Fruit fly (Drosophila melanogaster) whole organism, larva: ENCODE measurements around the gene Shawl.

ENCODE experiments used
- noc ChIP-seq: fragments of 200-800 bp; sonication (Bioruptor generic); optimal IDR thresholded peaks from 3 replicates; lab custom pipeline; 2019; ENCODE audit warnings: missing biosample characterization, mild to moderate bottlenecking, missing genetic modification characterization, moderate library complexity

The Shawl gene

DNA sequence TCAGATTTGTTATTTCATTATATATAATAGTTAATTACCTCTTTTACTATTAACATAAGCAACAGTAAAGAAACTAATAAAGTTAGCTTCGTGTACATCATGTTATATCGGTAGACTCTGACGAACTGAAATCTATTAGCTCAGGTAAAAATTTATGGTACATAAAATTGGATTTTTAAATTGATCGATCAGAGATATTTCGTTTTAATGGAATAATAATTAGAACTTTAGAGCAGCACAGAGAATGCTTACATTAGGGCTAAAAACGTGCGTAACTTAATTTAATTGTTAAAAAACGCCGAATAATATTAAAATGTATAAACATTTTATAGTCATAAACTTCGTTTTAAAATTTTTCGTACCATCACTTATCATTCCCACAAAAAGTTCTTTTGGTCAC is 25.7 kb upstream of the Shawl start, which contains the start of gene CG33723:
TSS of gene CG33723 (minus strand) at position 101 of the 400 bp plus-strand sequence.
- no peak for TF ChIP-seq noc (tag; lab: Kevin White, UChicago)

DNA sequence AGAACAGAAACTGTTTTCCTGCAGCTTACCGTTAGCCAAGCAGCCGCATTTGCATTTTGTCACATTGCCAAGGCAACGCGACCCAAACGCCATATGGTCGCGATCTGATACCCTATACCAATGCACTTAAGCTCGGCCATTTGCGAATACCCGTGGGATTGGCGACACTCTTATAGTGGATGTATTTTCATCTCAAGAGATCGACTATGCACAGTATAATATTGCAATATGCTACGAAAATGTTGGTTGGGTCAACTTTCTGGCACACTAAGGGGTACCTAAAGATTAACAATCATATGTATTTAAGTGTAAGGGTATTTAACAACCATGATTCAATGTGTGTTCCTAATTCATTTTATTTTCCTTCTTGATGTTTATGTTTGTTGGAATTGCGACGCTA is 23.3 kb upstream of the Shawl start:
- no peak for TF ChIP-seq noc (tag; lab: Kevin White, UChicago)

DNA sequence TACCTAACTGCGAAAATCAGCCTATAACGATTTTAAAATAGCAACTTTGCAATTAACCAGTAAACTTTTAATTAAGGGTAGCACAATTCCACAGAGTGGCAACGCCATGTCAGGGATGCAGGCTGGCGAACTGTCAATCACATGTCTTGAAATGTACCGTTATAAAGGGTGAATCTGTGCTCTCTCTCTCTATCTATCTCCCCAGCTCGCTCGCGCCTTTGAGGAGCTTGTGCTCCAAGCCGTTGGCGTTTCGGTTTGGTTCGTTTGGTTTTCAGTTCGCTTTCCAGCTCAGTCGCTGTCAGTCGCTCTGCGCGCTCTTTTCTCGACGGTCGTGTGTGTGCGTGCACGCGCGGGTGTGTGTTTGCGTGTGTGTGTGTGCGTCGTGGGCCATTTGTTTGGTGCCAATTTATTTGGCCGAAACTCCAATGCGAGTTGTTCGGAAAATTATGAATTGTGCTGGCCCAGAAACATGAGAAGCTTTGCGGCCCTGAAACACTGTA is 22.3 kb upstream of the Shawl start, which contains the start of gene numb:
TSS of gene numb (plus strand) at position 254 of the 500 bp plus-strand sequence.
- no peak for TF ChIP-seq noc (tag; lab: Kevin White, UChicago)

DNA sequence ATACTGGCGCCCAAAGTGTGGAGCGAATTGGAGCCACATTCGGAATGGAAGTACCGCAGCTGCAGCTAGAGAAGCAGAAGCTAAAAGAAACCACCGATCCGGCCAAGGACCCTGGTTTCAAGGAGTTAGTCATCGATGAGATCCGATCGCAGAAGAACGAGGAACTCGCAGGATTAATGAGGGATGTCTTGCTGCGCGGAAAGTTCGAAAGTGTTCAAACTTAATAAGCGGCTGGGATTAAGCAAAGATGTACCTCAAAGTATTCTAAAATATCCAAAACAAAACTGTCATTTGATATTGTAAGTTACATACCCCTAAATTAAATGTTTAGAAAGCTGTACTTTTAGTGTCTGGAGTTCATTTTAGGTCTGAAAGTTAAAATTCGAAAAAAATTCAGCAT is 21.5 kb upstream of the Shawl start, which contains the start of gene RpS28-like:
TSS of gene RpS28-like (plus strand) at position 301 of the 400 bp plus-strand sequence.
- no peak for TF ChIP-seq noc (tag; lab: Kevin White, UChicago)

DNA sequence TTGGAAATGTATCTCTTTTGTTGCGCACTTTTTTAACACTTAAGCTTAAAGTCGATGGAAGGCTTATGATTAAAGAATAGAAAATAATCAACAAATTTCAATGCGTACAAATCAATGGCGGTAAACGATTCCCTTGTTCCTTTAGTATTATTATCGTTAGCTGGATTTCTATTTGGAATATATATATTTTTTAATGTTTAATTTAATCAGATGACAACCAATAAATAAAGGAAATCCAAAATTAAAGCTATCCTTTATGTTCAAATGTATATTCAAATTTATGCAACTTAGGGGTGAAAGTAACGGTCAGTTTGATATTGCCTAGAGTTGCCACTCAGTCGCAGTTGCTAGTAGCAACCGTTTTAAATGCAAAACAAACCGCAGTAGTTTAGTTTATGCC is 20.1 kb upstream of the Shawl start, which contains the start of gene CG3769:
TSS of gene CG3769 (plus strand) at position 301 of the 400 bp plus-strand sequence.
- no peak for TF ChIP-seq noc (tag; lab: Kevin White, UChicago)

DNA sequence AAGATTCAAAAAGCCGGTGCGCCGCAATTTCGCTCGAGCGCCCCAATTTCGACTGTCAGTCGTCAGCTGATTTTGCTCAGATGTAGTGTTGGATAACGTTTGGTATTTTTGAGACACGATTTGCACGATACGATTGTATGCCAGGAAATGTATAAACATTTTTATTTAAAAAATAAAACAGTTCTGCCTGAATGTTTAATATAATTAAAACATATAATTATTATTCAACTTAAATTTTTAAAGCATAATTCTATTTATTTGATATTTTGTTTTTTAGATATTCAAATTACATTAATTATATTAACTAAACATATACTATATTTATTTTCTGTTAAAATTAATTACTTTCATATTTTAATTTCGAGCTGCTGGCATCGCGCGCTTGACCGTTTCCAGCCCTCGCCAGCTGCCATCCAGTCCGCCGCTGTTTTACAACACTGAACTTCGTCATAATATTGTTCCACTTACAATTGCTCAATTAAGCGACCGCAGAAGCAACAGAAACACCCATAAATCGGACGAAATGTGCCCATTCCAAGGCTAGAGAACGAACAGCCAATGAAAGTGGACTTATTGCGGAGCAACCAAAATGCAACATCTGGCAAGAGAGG is 16.1 kb upstream of the Shawl start, which contains the start of the genes FucTB and scat:
TSS of gene FucTB (minus strand) at position 61 of the 611 bp plus-strand sequence.
TSS of gene scat (plus strand) at position 414 of the 611 bp plus-strand sequence.
- TF ChIP-seq noc (tag; lab: Kevin White, UChicago) = peak; percentile 80

DNA sequence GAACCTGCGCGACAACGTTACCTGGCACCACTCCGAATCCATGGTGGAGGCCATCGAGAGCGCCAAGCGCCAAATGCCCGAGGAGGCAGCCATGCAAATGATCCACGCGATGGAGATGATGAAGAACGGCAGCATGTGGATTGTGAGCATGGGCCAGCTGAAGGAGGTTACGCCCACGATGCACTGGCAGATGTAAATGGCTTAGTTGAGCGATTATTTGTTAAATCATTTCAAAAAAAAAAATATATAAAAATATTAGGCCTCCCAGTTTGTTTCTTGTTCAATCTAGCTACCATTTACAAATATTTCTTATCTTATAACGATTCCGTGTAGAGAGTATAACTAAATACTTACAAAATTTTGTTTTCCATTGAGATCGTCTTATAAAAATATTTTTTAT is 12.6 kb upstream of the Shawl start, which contains the start of gene CG42847:
TSS of gene CG42847 (plus strand) at position 301 of the 400 bp plus-strand sequence.
- TF ChIP-seq noc (tag; lab: Kevin White, UChicago) = no peak

DNA sequence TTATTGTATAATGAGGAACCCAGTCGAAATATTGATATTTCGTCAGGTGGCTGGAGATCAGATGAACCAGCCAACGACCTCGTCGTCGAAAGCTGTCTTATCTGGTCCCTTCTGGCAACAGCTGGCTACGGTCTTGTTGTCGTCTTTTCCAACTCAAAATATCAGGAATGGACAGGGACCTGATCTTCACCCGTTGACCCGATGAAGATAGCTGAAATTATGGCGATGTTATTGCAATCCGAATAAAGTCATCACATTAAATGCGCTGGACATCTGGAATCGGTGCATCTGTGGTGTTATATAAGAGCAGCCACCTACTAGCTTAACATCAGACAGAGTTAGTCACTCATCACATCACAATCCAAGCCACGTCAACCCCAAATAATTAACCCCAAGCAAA is 11.6 kb upstream of the Shawl start, which contains the start of gene Fbp2:
TSS of gene Fbp2 (plus strand) at position 251 of the 400 bp plus-strand sequence.
- no peak for TF ChIP-seq noc (tag; lab: Kevin White, UChicago)

DNA sequence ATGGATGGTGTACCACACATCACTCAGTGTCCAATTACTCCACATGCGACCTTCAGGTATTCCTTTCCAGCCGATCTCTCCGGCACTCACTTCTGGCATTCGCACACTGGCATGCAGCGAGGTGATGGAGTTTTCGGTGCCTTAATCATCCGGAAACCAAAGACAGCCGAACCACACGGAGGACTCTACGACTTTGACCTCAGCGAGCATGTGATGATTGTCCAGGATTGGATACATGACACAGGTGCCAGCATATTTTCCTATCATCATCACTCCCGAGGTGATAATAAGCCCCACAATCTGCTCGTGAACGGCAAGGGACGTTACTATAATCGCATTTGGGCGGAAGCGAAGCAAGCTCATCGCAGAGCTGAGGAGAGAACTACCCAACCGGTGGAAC is 9.2 kb upstream of the Shawl start:
- no peak for TF ChIP-seq noc (tag; lab: Kevin White, UChicago)

DNA sequence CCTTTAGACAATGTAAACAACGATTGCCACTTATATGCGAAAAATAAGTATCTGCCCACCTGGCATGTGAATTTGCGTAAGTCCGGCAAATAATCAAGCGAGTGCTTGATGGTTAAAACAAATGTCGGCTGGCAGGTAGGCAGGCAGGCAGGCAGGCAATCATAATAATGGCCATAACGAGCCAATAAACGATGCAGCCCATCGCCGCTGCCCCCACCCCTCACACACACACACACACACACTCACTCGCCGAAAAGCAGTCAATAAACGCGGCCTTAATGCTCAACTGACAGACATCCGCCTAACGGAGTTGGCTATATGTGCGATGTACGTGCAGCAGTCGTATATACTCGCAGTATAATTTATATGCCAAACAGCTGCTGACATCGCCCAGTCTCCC is 6.4 kb upstream of the Shawl start:
- TF ChIP-seq noc (tag; lab: Kevin White, UChicago) = no peak

DNA sequence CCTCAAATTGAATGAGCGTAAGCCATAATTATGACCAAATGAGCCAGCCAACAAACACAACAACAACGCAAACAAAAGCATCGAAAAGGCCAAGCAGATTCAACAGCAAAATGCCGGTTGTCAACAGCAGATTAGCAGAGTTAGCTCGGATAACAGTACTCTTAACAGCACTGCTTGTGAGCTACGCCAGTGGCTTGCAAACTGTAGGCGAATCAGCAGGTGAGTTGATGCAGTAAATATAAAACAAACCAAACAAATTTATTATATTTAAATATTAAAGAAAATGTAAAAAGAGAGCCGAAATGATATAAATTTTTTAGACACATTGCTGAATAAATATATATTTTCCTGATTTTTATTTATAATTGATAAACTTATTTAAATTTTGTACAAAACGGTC is 5.7 kb upstream of the Shawl start:
- no peak for TF ChIP-seq noc (tag; lab: Kevin White, UChicago)

DNA sequence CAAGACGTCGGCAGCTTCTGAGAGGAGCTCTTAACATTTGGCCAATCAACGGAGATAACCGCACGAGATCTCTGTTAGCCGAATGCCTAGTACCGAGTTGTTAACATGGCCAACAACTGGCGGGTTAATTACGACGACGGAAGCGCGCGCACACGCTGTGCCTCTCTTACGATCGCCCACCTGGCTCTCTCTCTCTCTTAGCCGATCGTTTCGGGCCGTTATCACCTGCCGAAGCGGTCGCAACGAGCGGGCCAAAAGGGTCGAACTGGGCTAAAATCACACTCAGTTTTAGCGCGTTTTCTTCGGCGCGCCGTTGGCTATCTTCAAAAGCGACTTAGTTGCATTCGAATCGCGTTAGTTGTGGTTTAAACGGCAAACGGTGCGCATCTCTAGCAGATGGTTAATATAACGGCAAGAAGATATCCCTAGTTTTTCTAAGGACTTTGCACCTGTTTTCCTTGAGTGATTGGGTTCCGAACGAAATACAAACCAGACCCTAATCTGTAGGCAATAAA is 1.3 kb upstream of the Shawl start, which contains the start of gene Mco1:
TSS of gene Mco1 (plus strand) at position 345 of the 515 bp plus-strand sequence.
- no peak for TF ChIP-seq noc (tag; lab: Kevin White, UChicago)

DNA sequence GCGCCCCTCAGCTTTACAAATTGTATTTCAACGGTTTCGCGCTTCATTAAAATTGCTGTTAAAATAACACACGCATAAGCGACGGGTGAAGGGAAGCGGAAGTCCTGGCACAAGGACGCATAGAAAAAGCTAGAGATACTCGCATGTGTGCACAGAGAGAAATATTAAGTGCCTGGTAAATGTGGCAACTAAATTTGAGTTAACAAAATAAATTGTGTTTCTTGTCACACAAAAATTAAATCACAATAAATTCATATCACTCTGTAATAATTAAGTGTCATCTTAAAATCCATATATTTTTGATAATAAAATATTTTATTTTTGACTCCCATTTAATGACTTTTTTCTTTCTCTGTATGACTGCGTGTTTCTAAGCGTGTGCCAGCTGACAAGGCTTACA is 14.8 kb downstream of the Shawl start:
- no peak for TF ChIP-seq noc (tag; lab: Kevin White, UChicago)

DNA sequence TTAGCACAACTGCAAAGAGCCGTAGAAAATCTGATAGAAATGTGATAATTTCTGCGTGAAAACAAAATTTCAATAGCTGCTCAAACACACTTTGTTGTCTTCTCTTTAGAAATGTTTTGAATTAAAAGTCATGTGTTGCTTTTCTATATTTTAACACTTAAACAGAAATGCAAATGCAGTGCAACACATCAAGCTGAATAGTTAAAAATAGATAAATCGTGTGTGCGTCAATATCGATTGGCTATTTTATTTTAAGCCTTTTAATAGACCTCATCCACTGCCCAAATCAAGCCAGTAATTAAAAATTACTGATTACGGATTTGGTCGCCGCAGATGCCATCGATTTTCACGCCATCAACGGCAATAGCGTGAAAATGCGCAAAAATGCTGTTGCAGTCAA is 17.1 kb downstream of the Shawl start, which contains the start of gene CG4438:
TSS of gene CG4438 (minus strand) at position 101 of the 400 bp plus-strand sequence.
- no peak for TF ChIP-seq noc (tag; lab: Kevin White, UChicago)

DNA sequence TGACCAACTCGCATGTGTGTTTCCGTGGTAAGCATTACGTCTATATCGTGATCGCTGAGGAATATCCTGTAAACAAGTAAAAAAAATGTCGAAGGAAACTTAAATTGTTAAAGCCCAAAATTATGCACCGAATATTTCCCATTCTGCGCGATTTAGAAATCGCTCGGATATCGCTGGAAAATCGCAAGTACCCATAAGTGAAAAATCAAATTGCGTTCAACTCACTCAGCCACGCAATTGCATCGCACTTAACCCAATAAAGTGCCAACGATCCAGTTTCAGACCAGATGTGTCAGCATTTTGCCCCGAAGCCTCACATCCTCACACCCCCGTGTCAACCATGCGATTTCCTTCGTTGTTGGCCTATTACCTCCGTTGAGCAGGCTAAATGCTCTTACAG is 18.6 kb downstream of the Shawl start:
- TF ChIP-seq noc (tag; lab: Kevin White, UChicago) = no peak
